Worm (Caenorhabditis elegans) whole organism, L4 larva: ENCODE data around the gene stc-1.

Source experiments
- R02D3.7 ChIP-seq: fragments of 150-350 bp; sonication (generic microtip); optimal IDR thresholded peaks from 3 replicates; lab custom pipeline; 2014; ENCODE audit warnings: missing biosample characterization, missing genetic modification characterization
- T20F7.1 ChIP-seq: fragments of 200-800 bp; sonication (Bioruptor generic); optimal IDR thresholded peaks from 2 replicates; lab custom pipeline; 2018; ENCODE audit warnings: mild to moderate bottlenecking, missing genetic modification characterization, missing compliant biosample characterization
- T26A8.4 ChIP-seq: fragments of 200-800 bp; sonication (Bioruptor generic); IDR thresholded peaks from 2 replicates; pipeline ENCODE4 v1.3.6; 2022; ENCODE audit warnings: missing genetic modification characterization, missing compliant biosample characterization
- Y75B8A.6 ChIP-seq: fragments of 200-800 bp; sonication (Bioruptor generic); IDR thresholded peaks from 2 replicates; pipeline ENCODE4 v1.3.6; 2022; ENCODE audit warnings: missing genetic modification reagents, missing genetic modification characterization, missing compliant biosample characterization
- aly-2 ChIP-seq: sonication (generic microtip); optimal IDR thresholded peaks from 2 replicates; lab custom pipeline; 2018; ENCODE audit warnings: missing biosample characterization, missing genetic modification characterization
- ama-1 ChIP-seq: fragments of 150-350 bp; optimal IDR thresholded peaks from 2 replicates; lab custom pipeline; 2014; ENCODE audit warnings: inconsistent platforms, mixed read lengths
- arid-1 ChIP-seq: fragments of 200-800 bp; sonication (Bioruptor generic); conservative IDR thresholded peaks from 2 replicates; pipeline ENCODE4 v1.3.6; 2022; ENCODE audit warnings: missing genetic modification reagents, missing genetic modification characterization, missing compliant biosample characterization
- ceh-20 ChIP-seq: fragments of 200-800 bp; sonication (Bioruptor generic); IDR thresholded peaks from 2 replicates; pipeline ENCODE4 v1.3.6; 2022; ENCODE audit warnings: missing genetic modification reagents, missing genetic modification characterization, missing compliant biosample characterization
- ceh-44 ChIP-seq: fragments of 200-800 bp; sonication (Bioruptor generic); IDR thresholded peaks from 2 replicates; pipeline ENCODE4 v1.3.6; 2022; ENCODE audit warnings: missing genetic modification reagents, missing genetic modification characterization, missing compliant biosample characterization
- ctbp-1 ChIP-seq: fragments of 200-800 bp; sonication (Bioruptor generic); IDR thresholded peaks from 2 replicates; pipeline ENCODE4 v1.3.6; 2022; ENCODE audit warnings: missing genetic modification reagents, missing genetic modification characterization, missing compliant biosample characterization
- daf-16 ChIP-seq, 3 experiments: sonication (generic microtip); optimal IDR thresholded peaks; 2 replicates each; lab custom pipeline; 2016 to 2017; ENCODE audit warnings: missing genetic modification characterization in 3 of 3, missing genetic modification reagents in 3 of 3, mild to moderate bottlenecking in 2 of 3, missing compliant biosample characterization in 2 of 3, missing biosample characterization in 1 of 3, moderate library complexity in 1 of 3
- daf-19 ChIP-seq: fragments of 200-800 bp; sonication (Bioruptor generic); conservative IDR thresholded peaks from 2 replicates; pipeline ENCODE4 v1.3.6; 2022; ENCODE audit warnings: missing genetic modification characterization, missing compliant biosample characterization
- daf-8 ChIP-seq: fragments of 200-800 bp; sonication (Bioruptor generic); IDR thresholded peaks from 2 replicates; pipeline ENCODE4 v1.3.6; 2022; ENCODE audit warnings: missing genetic modification characterization, missing compliant biosample characterization
- dmd-6 ChIP-seq: fragments of 200-800 bp; sonication (Bioruptor generic); IDR thresholded peaks from 2 replicates; pipeline ENCODE4 v1.3.6; 2022; ENCODE audit warnings: missing genetic modification reagents, missing genetic modification characterization, missing compliant biosample characterization
- dve-1 ChIP-seq: sonication (generic microtip); optimal IDR thresholded peaks from 2 replicates; lab custom pipeline; 2017; ENCODE audit warnings: antibody characterized with exemption, mild to moderate bottlenecking, missing genetic modification characterization, missing compliant biosample characterization; ENCODE audit not compliant: insufficient read depth
- egl-43 ChIP-seq: fragments of 200-800 bp; sonication (Bioruptor generic); IDR thresholded peaks from 2 replicates; pipeline ENCODE4 v1.3.6; 2022; ENCODE audit warnings: missing genetic modification reagents, missing genetic modification characterization, missing compliant biosample characterization
- hlh-11 ChIP-seq: fragments of 200-800 bp; sonication (Bioruptor generic); optimal IDR thresholded peaks from 2 replicates; lab custom pipeline; 2018; ENCODE audit warnings: mild to moderate bottlenecking, missing genetic modification characterization, missing compliant biosample characterization
- hlh-30 ChIP-seq: sonication (generic microtip); optimal IDR thresholded peaks from 2 replicates; lab custom pipeline; 2017; ENCODE audit warnings: antibody characterized with exemption, mild to moderate bottlenecking, missing genetic modification characterization, missing compliant biosample characterization; ENCODE audit not compliant: insufficient read depth
- lin-29 ChIP-seq: fragments of 200-800 bp; sonication (Bioruptor generic); IDR thresholded peaks from 2 replicates; pipeline ENCODE4 v1.3.6; 2022; ENCODE audit warnings: missing genetic modification reagents, missing genetic modification characterization, missing compliant biosample characterization
- lsy-2 ChIP-seq, 2 experiments: fragments of 150-350 bp in 1 of 2; sonication (generic microtip) in 1 of 2; optimal IDR thresholded peaks; 2 replicates each; lab custom pipeline; 2014 to 2017; ENCODE audit warnings: missing biosample characterization in 2 of 2, missing genetic modification characterization in 2 of 2
- mdl-1 ChIP-seq, 2 experiments: fragments of 150-350 bp in 1 of 2; sonication (generic microtip) in 1 of 2; optimal IDR thresholded peaks; 2 replicates each; lab custom pipeline; 2014 to 2017; ENCODE audit warnings: missing biosample characterization in 2 of 2, missing genetic modification characterization in 2 of 2
- mep-1 ChIP-seq: fragments of 150-350 bp; sonication (generic microtip); optimal IDR thresholded peaks from 3 replicates; lab custom pipeline; 2014; ENCODE audit warnings: missing biosample characterization, missing genetic modification characterization
- mes-2 ChIP-seq: sonication (generic microtip); optimal IDR thresholded peaks from 2 replicates; lab custom pipeline; 2016; ENCODE audit warnings: missing genotype, mild to moderate bottlenecking, missing genetic modification characterization, missing compliant biosample characterization; ENCODE audit not compliant: poor library complexity, severe bottlenecking
- mxl-2 ChIP-seq: fragments of 200-800 bp; sonication (Bioruptor generic); conservative IDR thresholded peaks from 2 replicates; pipeline ENCODE4 v1.3.6; 2022; ENCODE audit warnings: missing genetic modification reagents, missing genetic modification characterization, missing compliant biosample characterization
- nhr-10 ChIP-seq: fragments of 150-350 bp; optimal IDR thresholded peaks from 2 replicates; lab custom pipeline; 2014; ENCODE audit warnings: missing biosample characterization, missing genetic modification characterization
- nhr-102 ChIP-seq: sonication (generic microtip); optimal IDR thresholded peaks from 2 replicates; lab custom pipeline; 2016; ENCODE audit warnings: mild to moderate bottlenecking, missing genetic modification characterization, moderate library complexity, missing compliant biosample characterization
- nhr-28 ChIP-seq: fragments of 150-350 bp; optimal IDR thresholded peaks from 2 replicates; lab custom pipeline; 2014; ENCODE audit warnings: missing biosample characterization, missing genetic modification characterization
- nhr-41 ChIP-seq: fragments of 200-800 bp; sonication (Bioruptor generic); IDR thresholded peaks from 2 replicates; pipeline ENCODE4 v1.3.6; 2022; ENCODE audit warnings: missing genetic modification reagents, missing genetic modification characterization, missing compliant biosample characterization
- nhr-42 ChIP-seq: fragments of 200-800 bp; sonication (Bioruptor generic); IDR thresholded peaks from 2 replicates; pipeline ENCODE4 v1.3.6; 2022; ENCODE audit warnings: missing genetic modification characterization, missing compliant biosample characterization
- nhr-76 ChIP-seq: fragments of 150-350 bp; optimal IDR thresholded peaks from 2 replicates; lab custom pipeline; 2014; ENCODE audit warnings: missing biosample characterization, missing genetic modification characterization
- pqm-1 ChIP-seq: sonication (generic microtip); optimal IDR thresholded peaks from 2 replicates; lab custom pipeline; 2017; ENCODE audit warnings: missing biosample characterization, missing genetic modification characterization
- snpc-1.2 ChIP-seq: fragments of 200-800 bp; sonication (Bioruptor generic); IDR thresholded peaks from 2 replicates; pipeline ENCODE4 v1.3.6; 2022; ENCODE audit warnings: missing genetic modification reagents, missing genetic modification characterization, missing compliant biosample characterization
- snpc-4 ChIP-seq: fragments of 150-350 bp; optimal IDR thresholded peaks from 2 replicates; lab custom pipeline; 2014; ENCODE audit warnings: missing biosample characterization, missing genetic modification characterization
- spr-1 ChIP-seq: sonication (generic microtip); optimal IDR thresholded peaks from 2 replicates; lab custom pipeline; 2016; ENCODE audit warnings: mild to moderate bottlenecking, missing genetic modification characterization, missing compliant biosample characterization
- tag-97 ChIP-seq: fragments of 200-800 bp; sonication (Bioruptor generic); IDR thresholded peaks from 2 replicates; pipeline ENCODE4 v1.3.6; 2022; ENCODE audit warnings: missing genetic modification characterization, missing compliant biosample characterization
- zag-1 ChIP-seq: fragments of 150-350 bp; optimal IDR thresholded peaks from 2 replicates; lab custom pipeline; 2014; ENCODE audit warnings: missing biosample characterization, missing genetic modification characterization
- zfp-3 ChIP-seq: fragments of 200-800 bp; sonication (Bioruptor generic); conservative IDR thresholded peaks from 2 replicates; pipeline ENCODE4 v1.3.6; 2022; ENCODE audit warnings: missing genetic modification reagents, missing genetic modification characterization, missing compliant biosample characterization

The stc-1 gene

ce11 chrII:8611330-8611729, 45.4 kb upstream of the stc-1 start:
- TF ChIP-seq ama-1 (lab: Kevin White, UChicago), result no peak
- TF ChIP-seq dve-1 (tag; lab: Kevin White, UChicago), result no peak
- no peak for TF ChIP-seq lin-29 (GFP tag; lab: Robert Waterston, UW)
- TF ChIP-seq zfp-3 (GFP tag; lab: Robert Waterston, UW), result no peak
- no peak for TF ChIP-seq ctbp-1 (GFP tag; lab: Robert Waterston, UW)
- no peak for TF ChIP-seq egl-43 (GFP tag; lab: Robert Waterston, UW)
- no peak for TF ChIP-seq nhr-41 (GFP tag; lab: Robert Waterston, UW)
- TF ChIP-seq mes-2 (tag; lab: Kevin White, UChicago), result no peak
- TF ChIP-seq tag-97, result no peak
- TF ChIP-seq lsy-2 (tag; optimal IDR thresholded peaks at IDR 0.05; lab: Kevin White, UChicago), result no peak
- no peak for TF ChIP-seq zag-1 (tag; lab: Kevin White, UChicago)
- no peak for TF ChIP-seq snpc-1.2 (GFP tag; lab: Robert Waterston, UW)
- TF ChIP-seq nhr-76 (tag; lab: Kevin White, UChicago), result no peak
- no peak for TF ChIP-seq hlh-11 (tag; lab: Kevin White, UChicago)
- TF ChIP-seq aly-2 (tag; lab: Kevin White, UChicago), result no peak
- TF ChIP-seq T26A8.4 (GFP tag; lab: Robert Waterston, UW), result no peak
- no peak for TF ChIP-seq nhr-10 (tag; lab: Kevin White, UChicago)
- TF ChIP-seq daf-16 (GFP tag; optimal IDR thresholded peaks at IDR 0.05; lab: Kevin White, UChicago), result no peak
- no peak for TF ChIP-seq daf-16 (tag; optimal IDR thresholded peaks at IDR 0.05; lab: Kevin White, UChicago)
- TF ChIP-seq Y75B8A.6 (GFP tag; lab: Robert Waterston, UW), result no peak
- TF ChIP-seq ceh-20 (GFP tag; lab: Robert Waterston, UW), result no peak

- TF ChIP-seq hlh-30 (tag; lab: Kevin White, UChicago) (no peak), Y75B8A.6 (GFP tag; lab: Robert Waterston, UW) (no peak), pqm-1 (tag; lab: Kevin White, UChicago) (no peak), mdl-1 (tag; optimal IDR thresholded peaks at IDR 0.05; lab: Kevin White, UChicago) (no peak), mes-2 (tag; lab: Kevin White, UChicago) (no peak), dmd-6 (GFP tag; lab: Robert Waterston, UW) (no peak), nhr-42 (GFP tag; lab: Robert Waterston, UW) (no peak), ceh-44 (GFP tag; lab: Robert Waterston, UW) (no peak), nhr-102 (tag; lab: Kevin White, UChicago) (no peak), spr-1 (tag; lab: Kevin White, UChicago) (no peak)
Measured at ce11 chrII:8610585-8610984, 44.6 kb upstream of the stc-1 start.

- TF ChIP-seq nhr-28, result no peak
- TF ChIP-seq nhr-76 (tag; lab: Kevin White, UChicago), result no peak
- no peak for TF ChIP-seq R02D3.7 (tag; lab: Kevin White, UChicago)
- no peak for TF ChIP-seq daf-8
- no peak for TF ChIP-seq snpc-4 (tag; lab: Kevin White, UChicago)
- no peak for TF ChIP-seq spr-1 (tag; lab: Kevin White, UChicago)
- TF ChIP-seq T20F7.1 (GFP tag; lab: Kevin White, UChicago), result no peak
- TF ChIP-seq arid-1 (GFP tag; lab: Robert Waterston, UW), result no peak
- TF ChIP-seq, all 104 proteins: peak for 0
Measured at ce11 chrII:8610085-8610484, 44.1 kb upstream of the stc-1 start, which contains the start of gene F28C6.9. Gene F28C6.9, minus strand, starts transcription at chrII:8610185.

- TF ChIP-seq daf-19 (GFP tag; lab: Robert Waterston, UW) (no peak), mep-1 (tag; lab: Kevin White, UChicago) (no peak), ceh-44 (GFP tag; lab: Robert Waterston, UW) (no peak), lsy-2 (tag; optimal IDR thresholded peaks at IDR 0.05; lab: Kevin White, UChicago) (no peak), mxl-2 (GFP tag; lab: Robert Waterston, UW) (no peak), nhr-41 (GFP tag; lab: Robert Waterston, UW) (no peak), Y75B8A.6 (GFP tag; lab: Robert Waterston, UW) (no peak)
Measured at ce11 chrII:8607662-8608061, 41.7 kb upstream of the stc-1 start, which contains the start of gene F28C6.10. Gene F28C6.10, plus strand, starts transcription at chrII:8607962.
